Fruit fly (Drosophila melanogaster): ENCODE results near the gene lsn.

- TF ChIP-seq D1 (tag; optimal IDR thresholded peaks at IDR 0.05), result no peak
- no peak for TF ChIP-seq CG34367 (tag; optimal IDR thresholded peaks at IDR 0.05)
Measured at dm6 chr3R:21884354-21884753, 19.4 kb downstream of the lsn start, which contains the start of gene fit.
